Fruit fly (Drosophila melanogaster): ENCODE data around the gene vir-1.

dm6 chr2L:12413899-12414298 lies 9.3 kb downstream of the vir-1 start:
- TF ChIP-seq Jra (GFP tag; optimal IDR thresholded peaks at IDR 0.05) = no peak
- no peak for TF ChIP-seq Abd-B (GFP tag; optimal IDR thresholded peaks at IDR 0.05)
- TF ChIP-seq br (GFP tag; optimal IDR thresholded peaks at IDR 0.05) = no peak
- no peak for TF ChIP-seq Myc (optimal IDR thresholded peaks at IDR 0.05)
- no peak for TF ChIP-seq Vsx2 (GFP tag; optimal IDR thresholded peaks at IDR 0.05; ENCODE audit: partially characterized antibody)
- no peak for TF ChIP-seq Mio (GFP tag; optimal IDR thresholded peaks at IDR 0.05)
- no peak for TF ChIP-seq usp (GFP tag; optimal IDR thresholded peaks at IDR 0.05)
- TF ChIP-seq Rel (GFP tag; optimal IDR thresholded peaks at IDR 0.05) = no peak
- TF ChIP-seq Rel (tag; optimal IDR thresholded peaks at IDR 0.05) = no peak
- no peak for TF ChIP-seq fru (GFP tag; optimal IDR thresholded peaks at IDR 0.05)
- no peak for TF ChIP-seq psq (GFP tag; optimal IDR thresholded peaks at IDR 0.05)
- no peak for TF ChIP-seq sage (GFP tag; optimal IDR thresholded peaks at IDR 0.05)
- TF ChIP-seq Dif (GFP tag; optimal IDR thresholded peaks at IDR 0.05; ENCODE audit: partially characterized antibody) = no peak
- TF ChIP-seq woc (GFP tag; optimal IDR thresholded peaks at IDR 0.05) = no peak

Data from whole organism, wandering third instar larva.